Fruit fly (Drosophila melanogaster): ENCODE data around the gene CG43230.

CG43230 gene

dm6 chr2L:15214922-15215321, at the start of gene CG43230:
Gene CG43230 (plus strand): TSS chr2L:15215222.
- TF ChIP-seq Mnt (GFP tag; optimal IDR thresholded peaks at IDR 0.05) (no peak), Crg-1 (GFP tag; optimal IDR thresholded peaks at IDR 0.05) (no peak), tj (GFP tag; optimal IDR thresholded peaks at IDR 0.05) (no peak), kay (GFP tag; ENCODE audit: borderline replicate concordance) (no peak), Clk (GFP tag; optimal IDR thresholded peaks at IDR 0.05) (no peak), toe (GFP tag; optimal IDR thresholded peaks at IDR 0.05) (no peak), CG7101 (tag; optimal IDR thresholded peaks at IDR 0.05) (no peak), ovo (GFP tag; optimal IDR thresholded peaks at IDR 0.05) (no peak), cic (GFP tag; optimal IDR thresholded peaks at IDR 0.05) (no peak), cnc (optimal IDR thresholded peaks at IDR 0.05) (no peak), CG11617 (GFP tag; optimal IDR thresholded peaks at IDR 0.05) (no peak), CG12768 (GFP tag; optimal IDR thresholded peaks at IDR 0.05) (no peak), CG14711 (tag; optimal IDR thresholded peaks at IDR 0.05) (no peak), Hr96 (GFP tag; optimal IDR thresholded peaks at IDR 0.05) (no peak), CG33017 (tag; optimal IDR thresholded peaks at IDR 0.05) (no peak), pad (GFP tag; optimal IDR thresholded peaks at IDR 0.05) (no peak), bab1 (GFP tag; optimal IDR thresholded peaks at IDR 0.05) (no peak), CG7045 (GFP tag; optimal IDR thresholded peaks at IDR 0.05) (no peak), CG1620 (GFP tag; optimal IDR thresholded peaks at IDR 0.05) (no peak)

- TF ChIP-seq ovo (GFP tag; optimal IDR thresholded peaks at IDR 0.05), result no peak
Observed at dm6 chr2L:15178044-15178443, 37.0 kb upstream of the CG43230 start.

dm6 chr2L:15179028-15179427, 36.0 kb upstream of the CG43230 start:
- TF ChIP-seq cic (GFP tag; optimal IDR thresholded peaks at IDR 0.05) (no peak), pad (GFP tag; optimal IDR thresholded peaks at IDR 0.05) (no peak), CG12768 (GFP tag; optimal IDR thresholded peaks at IDR 0.05) (no peak), cnc (optimal IDR thresholded peaks at IDR 0.05) (no peak), bab1 (GFP tag; optimal IDR thresholded peaks at IDR 0.05) (no peak), CG1620 (GFP tag; optimal IDR thresholded peaks at IDR 0.05) (no peak), CG14711 (tag; optimal IDR thresholded peaks at IDR 0.05) (no peak), Hr96 (GFP tag; optimal IDR thresholded peaks at IDR 0.05) (no peak), Crg-1 (GFP tag; optimal IDR thresholded peaks at IDR 0.05) (no peak), tj (GFP tag; optimal IDR thresholded peaks at IDR 0.05) (no peak), CG33017 (tag; optimal IDR thresholded peaks at IDR 0.05) (no peak)

dm6 chr2L:15200409-15200808, 14.6 kb upstream of the CG43230 start, which contains the start of gene CG4168:
Gene CG4168 (minus strand): TSS chr2L:15200459.
- no peak for TF ChIP-seq toe (GFP tag; optimal IDR thresholded peaks at IDR 0.05)
- no peak for TF ChIP-seq CG7101 (tag; optimal IDR thresholded peaks at IDR 0.05)
- no peak for TF ChIP-seq cic (GFP tag; optimal IDR thresholded peaks at IDR 0.05)
- TF ChIP-seq pad (GFP tag; optimal IDR thresholded peaks at IDR 0.05), result no peak
- no peak for TF ChIP-seq CG33017 (tag; optimal IDR thresholded peaks at IDR 0.05)
- TF ChIP-seq Hr96 (GFP tag; optimal IDR thresholded peaks at IDR 0.05), result no peak
- TF ChIP-seq CG12768 (GFP tag; optimal IDR thresholded peaks at IDR 0.05), result no peak
- TF ChIP-seq CG5204 (GFP tag; optimal IDR thresholded peaks at IDR 0.05), result no peak
- no peak for TF ChIP-seq CG7045 (GFP tag; optimal IDR thresholded peaks at IDR 0.05)
- TF ChIP-seq CG11617 (GFP tag; optimal IDR thresholded peaks at IDR 0.05), result no peak
- no peak for TF ChIP-seq Mnt (GFP tag; optimal IDR thresholded peaks at IDR 0.05)
- no peak for TF ChIP-seq ovo (GFP tag; optimal IDR thresholded peaks at IDR 0.05)

- TF ChIP-seq kay (GFP tag; ENCODE audit: borderline replicate concordance), result no peak
Observed at dm6 chr2L:15201992-15202391, 13.0 kb upstream of the CG43230 start, which contains the start of gene Sfp35C. Gene Sfp35C (minus strand): TSS chr2L:15202092.

- no peak for TF ChIP-seq CG11617 (GFP tag; optimal IDR thresholded peaks at IDR 0.05)
Observed at dm6 chr2L:15211489-15211888, 3.5 kb upstream of the CG43230 start.

dm6 chr2L:15243413-15243812, 28.4 kb downstream of the CG43230 start:
- TF ChIP-seq CG7101 (tag; optimal IDR thresholded peaks at IDR 0.05), result no peak
- TF ChIP-seq CG5204 (GFP tag; optimal IDR thresholded peaks at IDR 0.05), result no peak
- no peak for TF ChIP-seq Hr96 (GFP tag; optimal IDR thresholded peaks at IDR 0.05)

- TF ChIP-seq CG14711 (tag; optimal IDR thresholded peaks at IDR 0.05) (no peak), Clk (GFP tag; optimal IDR thresholded peaks at IDR 0.05) (no peak), pad (GFP tag; optimal IDR thresholded peaks at IDR 0.05) (no peak), Hr96 (GFP tag; optimal IDR thresholded peaks at IDR 0.05) (no peak), CG7045 (GFP tag; optimal IDR thresholded peaks at IDR 0.05) (no peak), CG7101 (tag; optimal IDR thresholded peaks at IDR 0.05) (no peak), cnc (optimal IDR thresholded peaks at IDR 0.05) (no peak), CG12768 (GFP tag; optimal IDR thresholded peaks at IDR 0.05) (no peak)
Observed at dm6 chr2L:15244708-15245107, 29.7 kb downstream of the CG43230 start.
